Fruit fly (Drosophila melanogaster) whole organism, embryonic: ENCODE measurements around the gene edin.
A peak's percentile ranks its signal among the peaks of the same experiment; 100 is the strongest.

Source experiments
- Adf1 ChIP-seq: fragments of 200-800 bp; sonication (Bioruptor generic); IDR thresholded peaks from 2 replicates; pipeline ENCODE4 v1.3.6; 2022; ENCODE audit warnings: missing biosample characterization, missing genetic modification characterization
- Atf-2 ChIP-seq: fragments of 200-800 bp; sonication (Bioruptor generic); optimal IDR thresholded peaks from 2 replicates; lab custom pipeline; 2016; ENCODE audit warnings: missing biosample characterization, missing genetic modification characterization
- CG10209 ChIP-seq: fragments of 200-800 bp; sonication (Bioruptor generic); optimal IDR thresholded peaks from 3 replicates; lab custom pipeline; 2017; ENCODE audit warnings: missing biosample characterization, mild to moderate bottlenecking, missing genetic modification characterization, missing genetic modification reagents
- CG10267 ChIP-seq: fragments of 200-800 bp; sonication (Bioruptor generic); optimal IDR thresholded peaks from 2 replicates; lab custom pipeline; 2018; ENCODE audit warnings: missing biosample characterization, mild to moderate bottlenecking, missing genetic modification characterization, moderate library complexity
- CG11456 ChIP-seq: fragments of 200-800 bp; sonication (Bioruptor generic); IDR thresholded peaks from 3 replicates; pipeline ENCODE4 v1.3.6; 2022; ENCODE audit warnings: missing biosample characterization, missing genetic modification characterization
- CG12071 ChIP-seq: fragments of 200-800 bp; sonication (Bioruptor generic); optimal IDR thresholded peaks from 3 replicates; lab custom pipeline; 2018; ENCODE audit warnings: missing biosample characterization, mild to moderate bottlenecking, missing genetic modification characterization
- CG12219 ChIP-seq: fragments of 200-800 bp; sonication (Bioruptor generic); optimal IDR thresholded peaks from 3 replicates; lab custom pipeline; 2018; ENCODE audit warnings: missing biosample characterization, mild to moderate bottlenecking, missing genetic modification characterization
- CG12769 ChIP-seq: fragments of 200-800 bp; sonication (Bioruptor generic); optimal IDR thresholded peaks from 2 replicates; lab custom pipeline; 2019; ENCODE audit warnings: missing biosample characterization, mild to moderate bottlenecking, missing genetic modification characterization, moderate library complexity
- CG14860 ChIP-seq: fragments of 200-800 bp; sonication (Bioruptor generic); IDR thresholded peaks from 3 replicates; pipeline ENCODE4 v1.3.6; 2022; ENCODE audit warnings: missing biosample characterization, missing genetic modification characterization; ENCODE audit not compliant: partially characterized antibody
- CG17359 ChIP-seq: fragments of 200-800 bp; sonication (Bioruptor generic); optimal IDR thresholded peaks from 3 replicates; lab custom pipeline; 2018; ENCODE audit warnings: missing biosample characterization, mild to moderate bottlenecking, missing genetic modification characterization, moderate library complexity
- CG17829 ChIP-seq: fragments of 200-800 bp; optimal IDR thresholded peaks from 2 replicates; lab custom pipeline; 2019; ENCODE audit warnings: missing biosample characterization, mild to moderate bottlenecking, missing genetic modification characterization, moderate library complexity
- CG2889 ChIP-seq: fragments of 200-800 bp; sonication (Bioruptor generic); IDR thresholded peaks from 3 replicates; pipeline ENCODE4 v1.3.6; 2022; ENCODE audit warnings: missing biosample characterization, missing genetic modification characterization
- CG30020 ChIP-seq: fragments of 200-800 bp; optimal IDR thresholded peaks from 2 replicates; lab custom pipeline; 2019; ENCODE audit warnings: missing biosample characterization, mild to moderate bottlenecking, missing genetic modification characterization, moderate library complexity
- CG3065 ChIP-seq: fragments of 200-800 bp; sonication (Bioruptor generic); optimal IDR thresholded peaks from 2 replicates; lab custom pipeline; 2016; ENCODE audit warnings: missing biosample characterization, missing genetic modification characterization
- CG33213 ChIP-seq: fragments of 200-800 bp; sonication (Bioruptor generic); optimal IDR thresholded peaks from 3 replicates; lab custom pipeline; 2016; ENCODE audit warnings: missing biosample characterization, missing genetic modification characterization
- CG33557 ChIP-seq: fragments of 200-800 bp; sonication (Bioruptor generic); optimal IDR thresholded peaks from 2 replicates; lab custom pipeline; 2019; ENCODE audit warnings: missing biosample characterization, mild to moderate bottlenecking, missing genetic modification characterization, moderate library complexity
- CG4328 ChIP-seq: fragments of 200-800 bp; sonication (Bioruptor generic); optimal IDR thresholded peaks from 3 replicates; lab custom pipeline; 2017; ENCODE audit warnings: missing biosample characterization, missing genetic modification reagents, missing genetic modification characterization
- CG4424 ChIP-seq: fragments of 200-800 bp; sonication (Bioruptor generic); optimal IDR thresholded peaks from 3 replicates; lab custom pipeline; 2016; ENCODE audit warnings: missing biosample characterization, missing genetic modification characterization
- CG7556 ChIP-seq: fragments of 200-800 bp; sonication (Bioruptor generic); optimal IDR thresholded peaks from 2 replicates; lab custom pipeline; 2017; ENCODE audit warnings: missing biosample characterization, mild to moderate bottlenecking, missing genetic modification characterization
- CG9727 ChIP-seq: fragments of 200-800 bp; sonication (Bioruptor generic); optimal IDR thresholded peaks from 3 replicates; lab custom pipeline; 2017; ENCODE audit warnings: missing biosample characterization, mild to moderate bottlenecking, missing genetic modification characterization
- CrebB ChIP-seq: fragments of 200-800 bp; sonication (Bioruptor generic); optimal IDR thresholded peaks from 3 replicates; lab custom pipeline; 2018; ENCODE audit warnings: missing biosample characterization, mild to moderate bottlenecking, missing genetic modification characterization
- Eip74EF ChIP-seq, 2 experiments: fragments of 200-800 bp in 1 of 2; fragments of >200 bp in 1 of 2; sonication (Bioruptor generic) in 1 of 2; optimal IDR thresholded peaks; 2 replicates each; lab custom pipeline; 2017 to 2019; ENCODE audit warnings: missing biosample characterization in 2 of 2, missing genetic modification characterization in 2 of 2, mild to moderate bottlenecking in 1 of 2, moderate library complexity in 1 of 2
- HLH54F ChIP-seq: fragments of 200-800 bp; sonication (Bioruptor generic); optimal IDR thresholded peaks from 3 replicates; lab custom pipeline; 2016; ENCODE audit warnings: missing biosample characterization, missing genetic modification characterization
- Hmr ChIP-seq: fragments of 200-800 bp; sonication (Bioruptor generic); optimal IDR thresholded peaks from 3 replicates; lab custom pipeline; 2017; ENCODE audit warnings: mild to moderate bottlenecking, missing biosample characterization, missing genetic modification reagents, missing genetic modification characterization
- Hsf ChIP-seq: fragments of 200-800 bp; sonication (Bioruptor generic); optimal IDR thresholded peaks from 3 replicates; lab custom pipeline; 2016; ENCODE audit warnings: missing biosample characterization, missing genetic modification characterization
- Jarid2 ChIP-seq: fragments of 200-800 bp; sonication (Bioruptor generic); optimal IDR thresholded peaks from 3 replicates; lab custom pipeline; 2017; ENCODE audit warnings: mild to moderate bottlenecking, missing biosample characterization, missing genetic modification reagents, missing genetic modification characterization
- Myb ChIP-seq: fragments of 200-800 bp; sonication (Bioruptor generic); optimal IDR thresholded peaks from 2 replicates; lab custom pipeline; 2016; ENCODE audit warnings: missing biosample characterization, missing genetic modification characterization
- Ptx1 ChIP-seq: fragments of 200-800 bp; sonication (Bioruptor generic); IDR thresholded peaks from 2 replicates; pipeline ENCODE4 v1.3.6; 2022; ENCODE audit warnings: missing biosample characterization, missing genetic modification characterization
- Side ChIP-seq: fragments of 200-800 bp; sonication (Bioruptor generic); optimal IDR thresholded peaks from 2 replicates; lab custom pipeline; 2016; ENCODE audit warnings: missing biosample characterization, missing genetic modification characterization
- Sin3A ChIP-seq: fragments of >200 bp; optimal IDR thresholded peaks from 2 replicates; lab custom pipeline; 2018
- ab ChIP-seq: fragments of 200-800 bp; sonication (Bioruptor generic); optimal IDR thresholded peaks from 2 replicates; lab custom pipeline; 2016; ENCODE audit warnings: missing biosample characterization, missing genetic modification characterization
- ac ChIP-seq: fragments of 200-800 bp; sonication (Bioruptor generic); optimal IDR thresholded peaks from 3 replicates; lab custom pipeline; 2017; ENCODE audit warnings: missing biosample characterization, mild to moderate bottlenecking, missing genetic modification characterization
- amos ChIP-seq: fragments of 200-800 bp; sonication (Bioruptor generic); IDR thresholded peaks from 2 replicates; pipeline ENCODE4 v1.3.6; 2022; ENCODE audit warnings: missing biosample characterization, missing genetic modification characterization; ENCODE audit not compliant: partially characterized antibody
- aop ChIP-seq: fragments of 200-800 bp; sonication (Bioruptor generic); IDR thresholded peaks from 2 replicates; pipeline ENCODE4 v1.3.6; 2022; ENCODE audit warnings: missing biosample characterization, missing genetic modification characterization
- az2 ChIP-seq: fragments of 200-800 bp; sonication (Bioruptor generic); optimal IDR thresholded peaks from 3 replicates; lab custom pipeline; 2016; ENCODE audit warnings: missing biosample characterization, missing genetic modification characterization
- bab2 ChIP-seq: fragments of 200-800 bp; sonication (Bioruptor generic); optimal IDR thresholded peaks from 2 replicates; lab custom pipeline; 2016; ENCODE audit warnings: missing biosample characterization, missing genetic modification characterization
- da ChIP-seq: fragments of 200-800 bp; sonication (Bioruptor generic); optimal IDR thresholded peaks from 2 replicates; lab custom pipeline; 2016; ENCODE audit warnings: missing biosample characterization, missing genetic modification characterization
- danr ChIP-seq: fragments of 200-800 bp; sonication (Bioruptor generic); IDR thresholded peaks from 2 replicates; pipeline ENCODE4 v1.3.6; 2022; ENCODE audit warnings: missing biosample characterization, missing genetic modification characterization
- dmrt99B ChIP-seq: fragments of 200-800 bp; sonication (Bioruptor generic); optimal IDR thresholded peaks from 2 replicates; lab custom pipeline; 2018; ENCODE audit warnings: missing biosample characterization, mild to moderate bottlenecking, missing genetic modification characterization, moderate library complexity
- fd102C ChIP-seq: fragments of 200-800 bp; sonication (Bioruptor generic); optimal IDR thresholded peaks from 2 replicates; lab custom pipeline; 2018; ENCODE audit warnings: missing biosample characterization, mild to moderate bottlenecking, missing genetic modification characterization, moderate library complexity
- fru ChIP-seq: fragments of >200 bp; optimal IDR thresholded peaks from 2 replicates; lab custom pipeline; 2017
- gt ChIP-seq: fragments of 200-800 bp; sonication (Bioruptor generic); IDR thresholded peaks from 2 replicates; pipeline ENCODE4 v1.3.6; 2022; ENCODE audit warnings: missing biosample characterization, missing genetic modification characterization
- nmo ChIP-seq: fragments of 200-800 bp; sonication (Bioruptor generic); optimal IDR thresholded peaks from 2 replicates; lab custom pipeline; 2018; ENCODE audit warnings: missing biosample characterization, mild to moderate bottlenecking, missing genetic modification characterization, moderate library complexity
- org-1 ChIP-seq: fragments of 200-800 bp; sonication (Bioruptor generic); optimal IDR thresholded peaks from 2 replicates; lab custom pipeline; 2017; ENCODE audit warnings: missing biosample characterization, missing genetic modification characterization
- otp ChIP-seq: fragments of 200-800 bp; sonication (Bioruptor generic); IDR thresholded peaks from 3 replicates; pipeline ENCODE4, ENCODE4 v1.3.6; 2022; ENCODE audit warnings: missing biosample characterization, missing genetic modification characterization
- peb ChIP-seq: fragments of 200-800 bp; sonication (Bioruptor generic); IDR thresholded peaks from 2 replicates; pipeline ENCODE4 v1.3.6; 2022; ENCODE audit warnings: missing biosample characterization, missing genetic modification characterization
- salm ChIP-seq: fragments of 200-800 bp; sonication (Bioruptor generic); optimal IDR thresholded peaks from 2 replicates; lab custom pipeline; 2018; ENCODE audit warnings: missing biosample characterization, mild to moderate bottlenecking, missing genetic modification characterization
- ssp ChIP-seq: fragments of 200-800 bp; sonication (Bioruptor generic); IDR thresholded peaks from 2 replicates; pipeline ENCODE4 v1.3.6; 2022; ENCODE audit warnings: missing biosample characterization, missing genetic modification characterization
- tap ChIP-seq: fragments of 200-800 bp; optimal IDR thresholded peaks from 3 replicates; lab custom pipeline; 2019; ENCODE audit warnings: missing biosample characterization, mild to moderate bottlenecking, missing genetic modification characterization, moderate library complexity
- tgo ChIP-seq: fragments of 200-800 bp; sonication (Bioruptor generic); IDR thresholded peaks from 3 replicates; pipeline ENCODE4 v1.3.6; 2022; ENCODE audit warnings: missing biosample characterization, missing genetic modification characterization
- toy ChIP-seq: fragments of 200-800 bp; sonication (Bioruptor generic); IDR thresholded peaks from 2 replicates; pipeline ENCODE4 v1.3.6; 2022; ENCODE audit warnings: missing biosample characterization, missing genetic modification characterization
- unc-4 ChIP-seq: fragments of 200-800 bp; sonication (Bioruptor generic); IDR thresholded peaks from 2 replicates; pipeline ENCODE4 v1.3.6; 2022; ENCODE audit warnings: missing biosample characterization, missing genetic modification characterization; ENCODE audit not compliant: partially characterized antibody
- wek ChIP-seq: fragments of 200-800 bp; sonication (Bioruptor generic); optimal IDR thresholded peaks from 3 replicates; lab custom pipeline; 2018; ENCODE audit warnings: missing biosample characterization, mild to moderate bottlenecking, missing genetic modification characterization, moderate library complexity

Gene edin

DNA sequence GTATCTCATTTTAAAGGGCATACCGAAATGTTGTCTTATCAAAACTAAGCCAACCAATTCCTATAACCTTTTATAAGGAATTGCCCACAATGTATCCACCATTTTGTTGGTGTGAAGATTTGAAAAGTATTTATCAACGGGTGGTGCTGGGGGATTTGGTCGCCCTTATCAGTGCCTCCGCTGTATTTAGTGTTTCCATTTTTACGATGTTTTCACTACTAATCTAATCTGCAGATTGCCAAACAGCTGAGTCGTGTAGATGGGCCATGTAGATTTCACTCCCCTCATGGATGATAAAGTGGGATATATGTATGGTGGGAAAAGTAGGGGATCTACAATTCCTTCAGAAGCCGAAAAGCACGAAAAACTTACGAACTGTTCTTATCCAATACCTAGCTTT, 36.7 kb downstream of the edin start (continued):
- TF ChIP-seq CG4424 (GFP tag; lab: Kevin White, UChicago) (no peak), CG12071 (GFP tag; lab: Kevin White, UChicago) (peak; percentile 50), aop (GFP tag; lab: Robert Waterston, UW) (no peak), gt (GFP tag; lab: Robert Waterston, UW) (no peak), tap (no peak), tgo (GFP tag; lab: Robert Waterston, UW) (no peak), ac (GFP tag; lab: Kevin White, UChicago) (no peak), nmo (GFP tag; lab: Kevin White, UChicago) (no peak), peb (GFP tag; lab: Robert Waterston, UW) (no peak), Hsf (GFP tag; lab: Kevin White, UChicago) (no peak), Jarid2 (GFP tag; lab: Kevin White, UChicago) (no peak), dmrt99B (tag; lab: Kevin White, UChicago) (no peak), Hmr (GFP tag; lab: Kevin White, UChicago) (peak; percentile 5), CrebB (tag; lab: Kevin White, UChicago) (peak; percentile 40), org-1 (GFP tag; lab: Kevin White, UChicago) (no peak), fru (lab: Kevin White, UChicago) (no peak), fd102C (no peak), danr (GFP tag; lab: Robert Waterston, UW) (no peak), unc-4 (GFP tag; lab: Robert Waterston, UW) (no peak), CG30020 (tag; lab: Kevin White, UChicago) (no peak), Atf-2 (no peak), CG11456 (GFP tag; lab: Robert Waterston, UW) (no peak), CG2889 (GFP tag; lab: Robert Waterston, UW) (no peak), ssp (GFP tag; lab: Robert Waterston, UW) (no peak), Ptx1 (no peak), CG33213 (GFP tag; lab: Kevin White, UChicago) (no peak), da (GFP tag; lab: Kevin White, UChicago) (no peak), Side (no peak), CG12769 (peak; percentile 67), salm (tag; lab: Kevin White, UChicago) (peak; percentile 6), toy (GFP tag; lab: Robert Waterston, UW) (no peak), HLH54F (GFP tag; lab: Kevin White, UChicago) (no peak), CG4328 (GFP tag; lab: Kevin White, UChicago) (peak; percentile 32), CG7556 (no peak), CG17359 (tag; lab: Kevin White, UChicago) (no peak), Sin3A (lab: Kevin White, UChicago) (no peak), CG10209 (no peak), Eip74EF (GFP tag; optimal IDR thresholded peaks at IDR 0.05; lab: Kevin White, UChicago) (no peak), CG33557 (GFP tag; lab: Kevin White, UChicago) (no peak), Myb (GFP tag; lab: Kevin White, UChicago) (no peak), ab (no peak), CG14860 (GFP tag; lab: Robert Waterston, UW) (no peak), otp (GFP tag; lab: Robert Waterston, UW) (no peak), CG17829 (no peak), amos (no peak), bab2 (GFP tag; lab: Kevin White, UChicago) (no peak), az2 (GFP tag; lab: Kevin White, UChicago) (no peak), CG3065 (GFP tag; lab: Kevin White, UChicago) (no peak), CG10267 (tag; lab: Kevin White, UChicago) (no peak), Adf1 (GFP tag; lab: Robert Waterston, UW) (no peak), wek (GFP tag; lab: Kevin White, UChicago) (peak; percentile 32), CG9727 (GFP tag; lab: Kevin White, UChicago) (no peak), CG12219 (peak; percentile 32)
